Fruit fly (Drosophila melanogaster): ENCODE measurements around the gene Diap1.

Diap1 gene

dm6 chr3L:16048086-16048485 is 2.7 kb downstream of the Diap1 start (continued):
- TF ChIP-seq insv (GFP tag; optimal IDR thresholded peaks at IDR 0.05) (no peak), Ssrp (tag; optimal IDR thresholded peaks at IDR 0.05) (no peak), CG6683 (GFP tag; optimal IDR thresholded peaks at IDR 0.05) (no peak), CG11560 (tag; IDR thresholded peaks at IDR 0.05) (0 out of 3 replicates have a peak, but pooled peaks have one; percentile 34), CG15269 (tag; optimal IDR thresholded peaks at IDR 0.05) (peak; percentile 69), CG14965 (GFP tag; optimal IDR thresholded peaks at IDR 0.05; ENCODE audit: borderline replicate concordance) (no peak), Med (GFP tag) (peak; percentile 95), mld (GFP tag; IDR thresholded peaks at IDR 0.05; ENCODE audit: partially characterized antibody) (no peak), Sox102F (GFP tag; optimal IDR thresholded peaks at IDR 0.05) (peak; percentile 31), NK7.1 (GFP tag; optimal IDR thresholded peaks at IDR 0.05) (no peak), crc (GFP tag; optimal IDR thresholded peaks at IDR 0.05) (peak; percentile 7), ssp (GFP tag; IDR thresholded peaks at IDR 0.05) (no peak), Trl (optimal IDR thresholded peaks at IDR 0.05) (no peak), Trl (GFP tag; optimal IDR thresholded peaks at IDR 0.05) (peak; percentile 22), Gug (GFP tag; IDR thresholded peaks at IDR 0.05) (peak; percentile 32; the same call in 1 of the 4 replicates), gsb (GFP tag; IDR thresholded peaks at IDR 0.05) (peak; percentile 58), HmgD (GFP tag; optimal IDR thresholded peaks at IDR 0.05) (peak; percentile 7), nerfin-2 (GFP tag; IDR thresholded peaks at IDR 0.05; ENCODE audit: partially characterized antibody) (no peak), dati (GFP tag; IDR thresholded peaks at IDR 0.05) (no peak), CG15696 (tag; optimal IDR thresholded peaks at IDR 0.05) (no peak), fd96Cb (tag; optimal IDR thresholded peaks at IDR 0.05) (no peak), CG9797 (GFP tag; optimal IDR thresholded peaks at IDR 0.05) (no peak), CG31441 (GFP tag; IDR thresholded peaks at IDR 0.05) (no peak), Atf6 (GFP tag; IDR thresholded peaks at IDR 0.05) (peak; percentile 69), CG15011 (GFP tag; optimal IDR thresholded peaks at IDR 0.05) (peak; percentile 29), CG11247 (GFP tag; IDR thresholded peaks at IDR 0.05) (peak; percentile 52; the same call in 1 of the 2 replicates), grau (tag; optimal IDR thresholded peaks at IDR 0.05) (peak; percentile 62), Xbp1 (GFP tag; optimal IDR thresholded peaks at IDR 0.05) (peak; percentile 39), Fer3 (tag; optimal IDR thresholded peaks at IDR 0.05) (peak; percentile 55), CG4707 (GFP tag; optimal IDR thresholded peaks at IDR 0.05) (no peak), ems (GFP tag; optimal IDR thresholded peaks at IDR 0.05) (no peak), CG14710 (tag; optimal IDR thresholded peaks at IDR 0.05) (no peak), Ets65A (GFP tag) (no peak), CG7357 (GFP tag; IDR thresholded peaks at IDR 0.05) (peak; percentile 34; the same call in 1 of the 3 replicates), Nf-YC (tag; optimal IDR thresholded peaks at IDR 0.05) (peak; percentile 44), CG13624 (GFP tag; optimal IDR thresholded peaks at IDR 0.05) (peak; percentile 70), Nf-YB (GFP tag; optimal IDR thresholded peaks at IDR 0.05) (no peak), prd (optimal IDR thresholded peaks at IDR 0.05) (no peak), prd (GFP tag; IDR thresholded peaks at IDR 0.05) (peak; percentile 64), Hey (tag; optimal IDR thresholded peaks at IDR 0.05) (no peak), Hmr (GFP tag; optimal IDR thresholded peaks at IDR 0.05) (peak; percentile 69), lab (GFP tag; optimal IDR thresholded peaks at IDR 0.05) (peak; percentile 74), CG7839 (tag; optimal IDR thresholded peaks at IDR 0.05) (peak; percentile 55), HLH3B (GFP tag; IDR thresholded peaks at IDR 0.05) (peak; percentile 46), CG10543 (GFP tag; optimal IDR thresholded peaks at IDR 0.05) (peak; percentile 82), CG12236 (GFP tag; optimal IDR thresholded peaks at IDR 0.05) (no peak), CG10147 (GFP tag; optimal IDR thresholded peaks at IDR 0.05) (peak; percentile 40), ranshi (GFP tag; IDR thresholded peaks at IDR 0.05) (peak; percentile 60; the same call in 1 of the 2 replicates), dpn (GFP tag; optimal IDR thresholded peaks at IDR 0.05) (peak; percentile 32 to 65), Ada2b (GFP tag; IDR thresholded peaks at IDR 0.05) (peak; percentile 47), nmo (GFP tag; optimal IDR thresholded peaks at IDR 0.05) (peak; percentile 12)
